Fruit fly (Drosophila melanogaster): ENCODE measurements around the gene La.

Gene La

dm6 chr2L:20334918-20335317 lies 14.9 kb downstream of the La start (continued):
- TF ChIP-seq OdsH (GFP tag; optimal IDR thresholded peaks at IDR 0.05) (peak; percentile 75), Eip75B (GFP tag; optimal IDR thresholded peaks at IDR 0.05) (no peak), CG3032 (tag; optimal IDR thresholded peaks at IDR 0.05) (peak; percentile 35), salr (GFP tag; optimal IDR thresholded peaks at IDR 0.05) (peak in 1 of 2 experiments; percentile 69), eg (GFP tag; IDR thresholded peaks at IDR 0.05) (peak; percentile 88), Ets96B (tag; optimal IDR thresholded peaks at IDR 0.05) (peak; percentile 32), Sox102F (GFP tag; optimal IDR thresholded peaks at IDR 0.05) (no peak), CG15336 (GFP tag; IDR thresholded peaks at IDR 0.05) (peak; percentile 92), fd59A (GFP tag; optimal IDR thresholded peaks at IDR 0.05) (no peak), CG7368 (GFP tag; optimal IDR thresholded peaks at IDR 0.05) (no peak), Hr4 (GFP tag; optimal IDR thresholded peaks at IDR 0.05) (peak; percentile 63), CG10631 (GFP tag; optimal IDR thresholded peaks at IDR 0.05) (peak; percentile 73), CG8632 (GFP tag; optimal IDR thresholded peaks at IDR 0.05) (peak; percentile 48), CG4318 (GFP tag; optimal IDR thresholded peaks at IDR 0.05) (peak; percentile 72)

- TF ChIP-seq CG11762 (GFP tag; optimal IDR thresholded peaks at IDR 0.05; ENCODE audit: insufficient read depth): no peak
- no peak for TF ChIP-seq net (GFP tag; optimal IDR thresholded peaks at IDR 0.05)
- peak; percentile 21 for TF ChIP-seq Eip78C (GFP tag)
- TF ChIP-seq svp (GFP tag): no peak
- TF ChIP-seq CG32006 (GFP tag; optimal IDR thresholded peaks at IDR 0.05): no peak
- no peak for TF ChIP-seq Sox102F (GFP tag; optimal IDR thresholded peaks at IDR 0.05)
Observed at dm6 chr2L:20332978-20333377, 16.8 kb downstream of the La start.

dm6 chr2L:20329612-20330011 lies 20.2 kb downstream of the La start:
- TF ChIP-seq acj6 (GFP tag; optimal IDR thresholded peaks at IDR 0.05): no peak
- peak; percentile 68 for TF ChIP-seq svp (GFP tag)

- TF ChIP-seq CG11902 (GFP tag; optimal IDR thresholded peaks at IDR 0.05): no peak
- no peak for TF ChIP-seq CG6808 (GFP tag; optimal IDR thresholded peaks at IDR 0.05)
- TF ChIP-seq achi (GFP tag; optimal IDR thresholded peaks at IDR 0.05): peak; percentile 46
- no peak for TF ChIP-seq CG34406 (GFP tag; optimal IDR thresholded peaks at IDR 0.05)
- TF ChIP-seq Gug (GFP tag; IDR thresholded peaks at IDR 0.05): peak; percentile 52; the same call in 1 of the 2 replicates
- TF ChIP-seq CG10631 (GFP tag; optimal IDR thresholded peaks at IDR 0.05): peak; percentile 25
- TF ChIP-seq CG15336 (GFP tag; IDR thresholded peaks at IDR 0.05): peak; percentile 59; the same call in 1 of the 2 replicates
- peak; percentile 5 for TF ChIP-seq acj6 (GFP tag; optimal IDR thresholded peaks at IDR 0.05)
- peak; percentile 49 for TF ChIP-seq CG6276 (GFP tag; optimal IDR thresholded peaks at IDR 0.05)
- peak; percentile 66; the same call in 2 of the 3 replicates for TF ChIP-seq eg (GFP tag; IDR thresholded peaks at IDR 0.05)
- TF ChIP-seq Sox14 (GFP tag; optimal IDR thresholded peaks at IDR 0.05): peak; percentile 19
- no peak for TF ChIP-seq fkh (GFP tag; optimal IDR thresholded peaks at IDR 0.05)
- TF ChIP-seq Hr39 (GFP tag; optimal IDR thresholded peaks at IDR 0.05): no peak
- no peak for TF ChIP-seq pdm3 (GFP tag; optimal IDR thresholded peaks at IDR 0.05)
- TF ChIP-seq CG32006 (GFP tag; optimal IDR thresholded peaks at IDR 0.05): peak; percentile 67
- TF ChIP-seq Lpt (GFP tag; optimal IDR thresholded peaks at IDR 0.05): peak; percentile 12
- TF ChIP-seq CG8119 (GFP tag; IDR thresholded peaks at IDR 0.05): peak; percentile 59
- peak; percentile 34 for TF ChIP-seq CG4318 (GFP tag; optimal IDR thresholded peaks at IDR 0.05)
Observed at dm6 chr2L:20328569-20328968, 21.2 kb downstream of the La start.

dm6 chr2L:20327963-20328362 lies 21.8 kb downstream of the La start:
- peak; percentile 54 for TF ChIP-seq CG32006 (GFP tag; optimal IDR thresholded peaks at IDR 0.05)
- TF ChIP-seq eg (GFP tag; IDR thresholded peaks at IDR 0.05): peak; percentile 36; the same call in 1 of the 3 replicates
- no peak for TF ChIP-seq CG3032 (tag; optimal IDR thresholded peaks at IDR 0.05)
- TF ChIP-seq CG10669 (GFP tag; optimal IDR thresholded peaks at IDR 0.05): no peak
- no peak for TF ChIP-seq vri (GFP tag; optimal IDR thresholded peaks at IDR 0.05)
- TF ChIP-seq CG9139 (GFP tag; optimal IDR thresholded peaks at IDR 0.05): no peak
- TF ChIP-seq Sox15 (GFP tag; optimal IDR thresholded peaks at IDR 0.05): no peak
- no peak for TF ChIP-seq CG7368 (GFP tag; optimal IDR thresholded peaks at IDR 0.05)
- no peak for TF ChIP-seq ss (GFP tag; optimal IDR thresholded peaks at IDR 0.05)
- no peak for TF ChIP-seq Eip93F (GFP tag; optimal IDR thresholded peaks at IDR 0.05)
- no peak for TF ChIP-seq CG6808 (GFP tag; optimal IDR thresholded peaks at IDR 0.05)
- 0 out of 2 replicates have a peak, but pooled peaks have one; percentile 28 for TF ChIP-seq Gug (GFP tag; IDR thresholded peaks at IDR 0.05)
- TF ChIP-seq Met (GFP tag; optimal IDR thresholded peaks at IDR 0.05): no peak
- no peak for TF ChIP-seq CG8632 (GFP tag; optimal IDR thresholded peaks at IDR 0.05)
- no peak for TF ChIP-seq CG11762 (GFP tag; optimal IDR thresholded peaks at IDR 0.05; ENCODE audit: insufficient read depth)
- no peak for TF ChIP-seq CG1621 (tag; optimal IDR thresholded peaks at IDR 0.05)
- TF ChIP-seq CG4318 (GFP tag; optimal IDR thresholded peaks at IDR 0.05): no peak
- no peak for TF ChIP-seq Sox102F (GFP tag; optimal IDR thresholded peaks at IDR 0.05)
- no peak for TF ChIP-seq esn (GFP tag; optimal IDR thresholded peaks at IDR 0.05)
- TF ChIP-seq CG6792 (GFP tag; optimal IDR thresholded peaks at IDR 0.05): no peak
- TF ChIP-seq CG10631 (GFP tag; optimal IDR thresholded peaks at IDR 0.05): peak; percentile 12
- no peak for TF ChIP-seq fd59A (GFP tag; optimal IDR thresholded peaks at IDR 0.05)

All from whole organism, prepupa.